Fruit fly (Drosophila melanogaster): ENCODE results near the gene tmod.

The tmod gene

DNA sequence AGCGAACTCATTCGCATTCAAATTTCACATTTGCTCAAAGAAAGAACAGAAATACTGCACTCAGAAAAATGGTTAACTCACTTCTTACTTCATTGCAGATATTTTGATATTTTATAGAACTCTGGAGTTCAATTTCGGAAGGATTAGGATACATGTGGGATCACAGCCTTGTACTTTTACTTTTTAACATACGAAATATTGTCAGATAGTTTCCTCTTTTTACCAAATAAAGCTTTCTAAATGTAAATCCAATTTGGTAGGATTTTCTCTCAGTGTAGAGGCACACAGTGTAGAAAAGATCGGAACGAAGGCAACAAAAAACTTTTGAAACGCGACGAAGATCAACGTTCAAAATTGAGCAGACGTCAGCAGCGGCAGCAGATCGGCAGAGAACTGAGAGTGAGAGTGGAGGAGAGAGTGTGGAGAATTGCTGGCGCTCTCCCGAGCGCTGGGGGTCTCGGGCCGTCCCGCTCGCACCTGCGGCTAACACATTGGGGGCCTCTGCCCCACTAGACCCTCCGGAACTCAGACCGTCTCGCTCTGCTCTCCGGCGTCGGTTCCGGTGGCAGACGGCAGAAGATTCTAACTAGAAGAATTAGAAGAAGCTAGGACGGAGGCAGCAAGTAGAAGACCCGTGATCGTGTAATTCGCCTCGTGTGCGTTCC, at the start of gene tmod:
TSS of gene tmod (plus strand) at position 619 of the 665 bp plus-strand sequence.
- TF ChIP-seq CG8478 (optimal IDR thresholded peaks at IDR 0.05), result no peak
- TF ChIP-seq CTCF (optimal IDR thresholded peaks at IDR 0.05), result no peak

DNA sequence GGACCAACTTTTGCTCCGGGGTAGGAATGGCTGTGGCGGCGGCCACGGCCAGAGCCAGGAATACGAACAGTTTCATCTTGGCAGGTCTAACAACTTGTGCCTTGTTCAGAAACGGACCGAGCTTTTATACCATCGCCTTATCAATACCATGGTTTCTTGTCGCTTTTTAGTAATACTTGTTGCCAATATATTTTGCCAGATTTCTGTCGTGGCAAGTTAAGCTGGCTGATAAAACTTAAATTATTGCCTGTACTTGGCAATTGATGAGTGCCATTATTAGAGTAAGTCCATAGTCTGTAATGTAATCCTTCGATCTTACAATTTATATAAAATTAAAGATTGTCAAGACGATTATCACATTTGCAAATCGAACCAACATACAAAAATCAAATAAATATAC, 44.6 kb upstream of the tmod start, which contains the start of gene Jon99Fii:
TSS of gene Jon99Fii (minus strand) at position 101 of the 400 bp plus-strand sequence.
- TF ChIP-seq CG8478 (optimal IDR thresholded peaks at IDR 0.05) (no peak), CTCF (optimal IDR thresholded peaks at IDR 0.05) (no peak)

DNA sequence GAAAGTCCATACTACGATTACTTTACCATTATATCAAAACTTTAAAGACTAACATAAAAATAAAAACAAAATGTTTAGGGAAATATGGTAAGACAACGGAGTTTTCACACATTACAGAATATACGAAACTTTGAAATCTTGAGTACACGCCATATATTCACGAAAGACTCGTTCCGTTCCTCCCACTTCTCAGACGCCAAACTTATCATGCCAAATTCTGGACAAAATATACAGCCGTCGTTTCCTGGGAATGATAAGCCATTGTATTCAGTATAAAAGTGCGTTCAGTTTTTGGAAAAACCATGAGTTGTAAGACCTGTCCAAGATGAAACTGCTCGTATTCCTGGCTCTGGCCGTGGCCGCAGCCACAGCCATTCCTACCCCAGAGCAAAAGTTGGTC, 43.7 kb upstream of the tmod start, which contains the start of gene Jon99Fi:
TSS of gene Jon99Fi (plus strand) at position 301 of the 400 bp plus-strand sequence.
- TF ChIP-seq CTCF (optimal IDR thresholded peaks at IDR 0.05), result no peak
- no peak for TF ChIP-seq CG8478 (optimal IDR thresholded peaks at IDR 0.05)

DNA sequence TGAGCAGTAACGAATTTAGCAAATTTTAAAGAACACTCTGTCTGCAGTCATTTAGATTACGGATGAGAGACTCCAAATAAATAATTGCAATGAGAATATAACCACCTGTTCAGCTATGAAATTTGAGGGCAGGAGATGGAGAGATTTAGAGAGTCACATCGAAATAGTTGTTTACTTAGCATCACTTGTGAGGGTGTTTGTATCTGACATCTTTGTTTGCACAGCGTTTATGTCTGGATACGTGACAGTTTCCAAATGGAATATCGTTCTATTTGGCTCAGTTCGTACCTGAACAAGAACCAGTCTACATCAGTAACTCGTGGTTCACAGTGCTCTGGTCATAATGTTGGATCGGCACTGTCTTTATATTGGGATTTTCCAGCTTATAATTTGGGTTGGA, 42.6 kb upstream of the tmod start, which contains the start of gene PH4alphaSG2:
TSS of gene PH4alphaSG2 (plus strand) at position 278 of the 400 bp plus-strand sequence.
- TF ChIP-seq CG8478 (optimal IDR thresholded peaks at IDR 0.05) (no peak), CTCF (optimal IDR thresholded peaks at IDR 0.05) (no peak)

DNA sequence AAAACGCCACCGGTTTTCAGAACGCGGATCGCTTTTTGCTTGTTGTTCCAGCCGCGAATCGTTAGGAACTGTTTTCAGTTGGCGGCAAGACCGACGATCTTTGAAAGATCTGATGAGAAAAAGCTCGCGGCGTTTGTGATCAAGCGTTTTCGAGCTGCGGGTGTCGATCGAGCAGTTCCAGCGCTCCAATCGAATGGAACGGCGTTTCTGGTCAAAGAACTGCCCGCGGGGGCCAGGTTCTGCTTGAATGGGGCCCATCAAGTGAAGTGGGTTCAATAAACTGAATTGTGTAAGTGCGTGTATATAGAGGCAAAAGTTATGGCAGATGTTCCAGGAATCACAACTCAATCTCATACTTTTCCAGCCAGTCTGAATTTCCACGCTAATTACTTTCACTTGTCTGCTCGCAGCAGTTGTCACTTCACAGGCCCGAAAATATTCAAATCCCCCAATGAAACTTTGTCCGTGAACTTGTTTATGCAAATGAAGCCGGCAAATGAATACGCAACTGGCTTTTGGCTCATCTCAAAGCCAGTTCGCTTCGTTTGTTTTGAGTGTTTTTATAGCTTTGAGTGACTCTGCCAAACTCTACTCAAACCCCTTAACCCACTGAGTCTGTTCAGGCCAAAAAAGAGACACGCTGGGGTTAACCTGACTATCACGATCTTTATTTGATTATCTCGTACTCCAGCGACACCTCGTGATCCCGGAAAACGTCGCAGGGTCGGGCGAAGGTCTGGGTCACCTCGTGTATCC, 36.1 kb upstream of the tmod start, which contains the start of gene PH4alphaMP:
TSS of gene PH4alphaMP (minus strand) at position 51 of the 756 bp plus-strand sequence.
- TF ChIP-seq CG8478 (optimal IDR thresholded peaks at IDR 0.05), result no peak
- no peak for TF ChIP-seq CTCF (optimal IDR thresholded peaks at IDR 0.05)

DNA sequence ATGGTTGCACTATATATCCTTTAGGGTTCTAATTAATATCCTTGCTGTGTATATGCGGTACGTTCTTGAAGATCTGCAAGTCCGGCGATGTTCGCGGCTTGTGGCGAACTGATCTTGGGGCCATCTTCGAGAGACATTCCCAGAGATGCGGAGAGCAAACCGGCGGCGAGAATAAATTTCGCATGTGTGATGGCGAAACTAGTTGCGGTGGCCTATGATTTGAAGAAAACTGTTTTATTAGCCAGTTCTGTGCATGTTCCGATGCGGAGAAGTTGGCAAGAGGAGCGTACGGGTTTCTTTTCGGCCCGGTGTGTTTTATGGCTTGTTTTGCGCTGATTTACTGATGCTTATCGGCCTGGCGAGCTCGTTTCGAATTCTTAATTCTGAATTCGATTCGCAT, 32.2 kb upstream of the tmod start, which contains the start of gene PH4alphaNE1:
TSS of gene PH4alphaNE1 (minus strand) at position 101 of the 400 bp plus-strand sequence.
- TF ChIP-seq CTCF (optimal IDR thresholded peaks at IDR 0.05) (no peak), CG8478 (optimal IDR thresholded peaks at IDR 0.05) (no peak)

DNA sequence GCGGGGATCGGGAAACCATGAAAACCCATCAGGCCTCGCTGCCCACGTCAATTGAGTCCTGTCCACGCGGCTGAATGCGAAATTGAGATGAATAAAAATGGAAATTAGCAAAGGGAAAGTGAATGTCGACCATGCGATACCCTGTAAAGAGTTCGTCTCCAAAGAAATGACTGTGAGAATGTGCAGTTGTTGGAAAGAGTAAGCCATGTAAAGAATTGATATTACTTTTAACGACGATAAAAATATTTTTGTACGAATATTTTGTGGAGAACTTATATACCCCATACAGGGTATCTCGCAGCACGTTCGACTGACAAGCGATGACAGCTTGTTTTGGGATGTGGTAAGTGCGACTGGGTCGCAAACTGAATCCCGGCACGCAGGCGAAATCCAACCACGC, 31.2 kb upstream of the tmod start:
- no peak for TF ChIP-seq CG8478 (optimal IDR thresholded peaks at IDR 0.05)
- TF ChIP-seq CTCF (optimal IDR thresholded peaks at IDR 0.05), result no peak

DNA sequence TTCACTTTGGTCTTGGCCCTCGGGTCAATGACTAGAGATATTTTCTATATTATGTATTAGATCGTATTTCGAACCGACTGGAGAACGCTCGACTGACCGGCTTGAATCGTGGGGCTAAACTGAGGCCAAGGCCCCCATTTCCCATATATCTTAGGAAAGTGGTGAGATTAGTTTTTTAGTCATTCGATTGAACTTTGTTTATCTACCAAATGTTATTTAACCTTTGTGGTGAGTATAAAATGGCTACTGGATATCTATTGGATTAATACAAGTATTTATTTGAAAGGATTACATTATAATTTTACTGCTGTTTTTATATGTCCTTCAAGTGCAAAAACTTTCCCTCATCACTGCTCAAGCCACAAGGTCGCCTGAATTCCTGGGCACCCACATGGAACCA, 29.0 kb upstream of the tmod start, which contains the start of gene CG31371:
TSS of gene CG31371 (minus strand) at position 101 of the 400 bp plus-strand sequence.
- TF ChIP-seq CG8478 (optimal IDR thresholded peaks at IDR 0.05) (no peak), CTCF (optimal IDR thresholded peaks at IDR 0.05) (no peak)

DNA sequence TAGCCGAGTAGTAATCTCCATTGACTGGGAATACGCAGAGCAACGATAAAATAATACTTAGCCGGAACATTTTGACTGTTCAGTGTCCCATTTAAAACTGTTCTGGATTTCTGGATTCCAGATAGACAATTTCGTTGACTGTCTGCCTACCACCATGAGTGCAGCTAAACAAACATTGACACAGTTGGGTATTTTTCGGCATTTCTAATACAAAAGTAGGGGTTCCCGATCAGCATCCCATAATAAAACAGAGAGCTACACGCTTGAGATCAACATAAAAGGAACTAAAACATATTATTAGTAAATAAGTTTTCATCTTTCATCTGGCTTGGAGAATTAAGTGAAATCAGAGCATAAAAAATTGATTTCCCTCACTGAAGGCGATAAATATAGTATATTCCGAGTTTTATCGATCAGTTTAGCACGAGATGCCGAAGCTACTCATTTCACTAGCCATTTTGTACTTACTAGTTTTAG, 26.8 kb upstream of the tmod start, which contains the start of the genes PH4alphaSG1 and CG15539:
TSS of gene PH4alphaSG1 (minus strand) at position 101 of the 477 bp plus-strand sequence.
TSS of gene CG15539 (plus strand) at position 427 of the 477 bp plus-strand sequence.
- no peak for TF ChIP-seq CTCF (optimal IDR thresholded peaks at IDR 0.05)
- TF ChIP-seq CG8478 (optimal IDR thresholded peaks at IDR 0.05), result no peak

DNA sequence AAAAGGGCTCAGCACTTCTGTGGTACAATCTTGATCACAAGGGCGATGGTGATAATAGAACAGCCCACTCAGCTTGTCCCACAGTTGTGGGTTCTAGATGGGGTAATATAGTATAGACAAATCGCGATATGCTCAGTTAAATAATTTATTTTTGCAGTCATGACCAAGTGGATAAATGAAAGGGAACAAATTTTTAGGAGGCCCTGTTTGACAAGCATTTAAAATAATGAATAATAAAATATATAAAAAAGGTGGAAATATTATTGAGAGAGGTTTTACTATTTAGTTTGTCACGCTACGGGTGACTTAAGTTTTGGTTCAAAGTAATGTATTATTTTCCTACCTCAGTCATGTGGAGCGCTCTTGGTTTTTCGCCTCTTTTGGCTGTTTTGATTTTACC, 24.7 kb upstream of the tmod start, which contains the start of gene CG34041:
TSS of gene CG34041 (plus strand) at position 301 of the 400 bp plus-strand sequence.
- no peak for TF ChIP-seq CTCF (optimal IDR thresholded peaks at IDR 0.05)
- TF ChIP-seq CG8478 (optimal IDR thresholded peaks at IDR 0.05), result no peak

DNA sequence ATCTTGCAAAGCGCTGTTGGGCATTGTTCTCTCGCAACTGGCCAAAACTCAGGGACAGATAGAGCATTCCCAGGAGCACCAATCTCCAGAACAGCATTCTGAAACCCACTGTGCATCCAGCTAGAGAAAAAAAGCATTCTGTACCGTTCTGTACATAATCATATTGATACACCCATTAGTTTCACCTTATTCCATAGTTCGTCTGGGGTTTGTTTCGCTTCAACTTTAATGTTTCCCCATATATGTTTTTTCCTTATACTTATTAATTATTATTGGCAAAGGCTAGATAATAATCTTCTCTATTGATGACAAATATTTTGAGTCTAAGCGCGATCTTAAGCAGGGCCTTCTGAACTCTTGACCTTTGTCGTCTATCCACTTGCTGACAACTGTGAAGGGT, 20.3 kb upstream of the tmod start, which contains the start of gene PH4alphaNE2:
TSS of gene PH4alphaNE2 (minus strand) at position 101 of the 400 bp plus-strand sequence.
- TF ChIP-seq CG8478 (optimal IDR thresholded peaks at IDR 0.05) (no peak), CTCF (optimal IDR thresholded peaks at IDR 0.05) (no peak)

DNA sequence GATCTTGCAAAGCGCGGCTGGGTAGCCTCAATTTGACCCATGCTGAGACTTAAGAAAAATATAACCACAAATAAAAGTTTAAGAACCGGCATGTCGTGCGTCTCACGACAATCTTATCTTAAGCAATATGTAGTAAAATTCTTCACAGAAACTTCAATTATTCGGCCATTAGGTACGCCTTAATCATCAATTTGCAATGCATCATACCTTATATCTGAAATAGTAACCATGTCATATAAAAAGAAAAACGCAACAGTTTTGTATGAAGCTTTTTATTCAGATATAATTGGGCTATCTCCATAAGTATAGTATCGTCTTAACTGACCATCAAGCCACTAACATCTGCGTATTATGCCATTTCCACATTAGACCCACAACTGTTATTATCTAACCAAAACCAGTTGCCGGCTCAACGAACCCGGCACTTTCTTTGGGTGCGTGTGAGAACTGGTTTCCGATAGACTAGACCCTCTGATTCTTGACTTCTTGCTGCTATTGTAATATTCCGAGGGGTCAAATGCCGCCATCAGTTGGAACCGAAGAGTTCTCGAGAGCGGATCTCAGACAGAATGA, 18.1 kb upstream of the tmod start, which contains the start of the genes CG31524 and CG9698:
TSS of gene CG31524 (minus strand) at position 101 of the 573 bp plus-strand sequence.
TSS of gene CG9698 (plus strand) at position 523 of the 573 bp plus-strand sequence.
- TF ChIP-seq CG8478 (optimal IDR thresholded peaks at IDR 0.05) (no peak), CTCF (optimal IDR thresholded peaks at IDR 0.05) (no peak)

DNA sequence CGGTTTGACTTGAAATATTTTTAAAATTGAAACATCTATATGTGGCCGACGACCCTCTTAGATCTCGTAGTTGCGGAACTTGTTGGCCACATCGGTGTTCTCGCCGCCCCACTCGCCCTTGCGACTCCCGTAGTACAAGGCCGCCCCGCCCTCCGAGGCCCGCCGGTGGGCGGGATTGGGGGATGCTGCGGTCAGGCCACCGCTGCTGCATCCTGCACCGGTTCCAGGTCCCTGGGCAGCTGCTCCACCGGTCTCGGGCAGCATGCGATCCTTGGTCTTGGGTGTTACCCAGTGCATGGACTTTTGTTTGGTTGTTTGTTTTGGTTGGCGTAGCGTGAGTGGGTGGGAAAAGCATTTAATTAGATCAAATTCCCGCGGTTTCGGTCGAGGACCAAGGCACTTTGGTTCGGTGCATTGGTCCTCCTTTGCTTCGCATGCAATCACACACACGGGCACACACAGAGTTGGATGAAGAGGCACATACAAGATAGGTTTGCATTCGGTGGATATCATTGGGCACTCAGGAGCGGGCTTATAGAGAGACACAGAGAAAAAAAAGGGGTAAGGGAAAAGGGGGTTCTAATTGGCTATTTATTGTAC, 14.0 kb upstream of the tmod start:
- TF ChIP-seq CTCF (optimal IDR thresholded peaks at IDR 0.05), result no peak
- no peak for TF ChIP-seq CG8478 (optimal IDR thresholded peaks at IDR 0.05)

DNA sequence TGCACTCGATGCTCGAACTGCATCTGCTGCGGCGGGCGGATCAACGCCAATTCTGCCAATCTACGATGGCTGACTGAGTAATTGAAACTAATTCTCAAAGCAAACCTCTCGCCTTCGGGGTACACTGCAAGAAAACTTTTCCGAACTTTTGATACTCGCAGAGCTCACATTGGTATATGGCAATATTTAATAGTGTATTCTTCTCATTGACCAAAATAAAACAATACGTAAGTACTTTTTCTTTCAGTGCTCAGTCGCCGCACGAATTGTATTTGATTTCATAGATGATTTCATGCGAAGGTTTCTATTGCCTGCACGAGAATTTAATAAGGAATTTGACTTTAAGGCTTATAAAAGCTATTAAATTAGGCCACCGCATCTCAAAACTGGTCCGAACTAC, 6.8 kb upstream of the tmod start:
- no peak for TF ChIP-seq CTCF (optimal IDR thresholded peaks at IDR 0.05)
- TF ChIP-seq CG8478 (optimal IDR thresholded peaks at IDR 0.05), result no peak
